Fruit fly (Drosophila melanogaster) whole organism, embryonic: Measurements from ENCODE around the gene gukh.

ENCODE experiments used
- Ada2b ChIP-seq: fragments of 200-800 bp; sonication (Bioruptor generic); IDR thresholded peaks from 2 replicates; pipeline ENCODE4 v1.3.6; 2022; ENCODE audit warnings: missing biosample characterization, missing genetic modification characterization
- CG1024 ChIP-seq: fragments of 200-800 bp; sonication (Bioruptor generic); IDR thresholded peaks from 2 replicates; pipeline ENCODE4 v1.3.6; 2022; ENCODE audit warnings: missing biosample characterization, missing genetic modification characterization
- CG12104 ChIP-seq: fragments of 200-800 bp; sonication (Bioruptor generic); optimal IDR thresholded peaks from 3 replicates; lab custom pipeline; 2016; ENCODE audit warnings: missing biosample characterization, missing genetic modification characterization
- CG12155 ChIP-seq: fragments of 200-800 bp; sonication (Bioruptor generic); optimal IDR thresholded peaks from 3 replicates; lab custom pipeline; 2016; ENCODE audit warnings: missing biosample characterization, missing genetic modification characterization
- CG12236 ChIP-seq: fragments of 200-800 bp; sonication (Bioruptor generic); optimal IDR thresholded peaks from 2 replicates; lab custom pipeline; 2016; ENCODE audit warnings: missing biosample characterization, missing genetic modification characterization
- CG12744 ChIP-seq: fragments of 200-800 bp; sonication (Bioruptor generic); optimal IDR thresholded peaks from 2 replicates; lab custom pipeline; 2016; ENCODE audit warnings: missing biosample characterization, missing genetic modification characterization
- CG13296 ChIP-seq: fragments of 200-800 bp; sonication (Bioruptor generic); optimal IDR thresholded peaks from 3 replicates; lab custom pipeline; 2018; ENCODE audit warnings: missing biosample characterization, mild to moderate bottlenecking, missing genetic modification characterization
- CG15011 ChIP-seq: fragments of 200-800 bp; sonication (Bioruptor generic); optimal IDR thresholded peaks from 3 replicates; lab custom pipeline; 2018; ENCODE audit warnings: missing biosample characterization, mild to moderate bottlenecking, missing genetic modification characterization
- CG15601 ChIP-seq: fragments of 200-800 bp; sonication (Bioruptor generic); optimal IDR thresholded peaks from 3 replicates; lab custom pipeline; 2019; ENCODE audit warnings: missing biosample characterization, mild to moderate bottlenecking, missing genetic modification characterization, moderate library complexity
- CG1602 ChIP-seq: fragments of 200-800 bp; sonication (Bioruptor generic); optimal IDR thresholded peaks from 3 replicates; lab custom pipeline; 2016; ENCODE audit warnings: missing biosample characterization, missing genetic modification characterization
- CG1603 ChIP-seq: fragments of 200-800 bp; sonication (Bioruptor generic); optimal IDR thresholded peaks from 2 replicates; lab custom pipeline; 2019; ENCODE audit warnings: missing biosample characterization, mild to moderate bottlenecking, missing genetic modification characterization, moderate library complexity
- CG17361 ChIP-seq: fragments of 200-800 bp; sonication (Bioruptor generic); IDR thresholded peaks from 3 replicates; pipeline ENCODE4 v1.3.6; 2022; ENCODE audit warnings: missing biosample characterization, missing genetic modification characterization
- CG18476 ChIP-seq: fragments of 200-800 bp; sonication (Bioruptor generic); optimal IDR thresholded peaks from 2 replicates; lab custom pipeline; 2016; ENCODE audit warnings: missing biosample characterization, mild to moderate bottlenecking, missing genetic modification characterization
- CG18764 ChIP-seq: fragments of 200-800 bp; sonication (Bioruptor generic); optimal IDR thresholded peaks from 3 replicates; lab custom pipeline; 2016; ENCODE audit warnings: missing biosample characterization, missing genetic modification characterization
- CG2120 ChIP-seq: fragments of 200-800 bp; sonication (Bioruptor generic); optimal IDR thresholded peaks from 3 replicates; lab custom pipeline; 2016; ENCODE audit warnings: missing biosample characterization, missing genetic modification characterization
- CG2712 ChIP-seq: fragments of 200-800 bp; optimal IDR thresholded peaks from 3 replicates; lab custom pipeline; 2019; ENCODE audit warnings: missing biosample characterization, mild to moderate bottlenecking, missing genetic modification characterization, moderate library complexity
- CG30020 ChIP-seq: fragments of 200-800 bp; optimal IDR thresholded peaks from 2 replicates; lab custom pipeline; 2019; ENCODE audit warnings: missing biosample characterization, mild to moderate bottlenecking, missing genetic modification characterization, moderate library complexity
- CG34376 ChIP-seq: fragments of 200-800 bp; sonication (Bioruptor generic); optimal IDR thresholded peaks from 2 replicates; lab custom pipeline; 2018; ENCODE audit warnings: missing biosample characterization, mild to moderate bottlenecking, missing genetic modification characterization
- CG4360 ChIP-seq: fragments of 200-800 bp; sonication (Bioruptor generic); IDR thresholded peaks from 2 replicates; pipeline ENCODE4 v1.3.6; 2022; ENCODE audit warnings: missing biosample characterization, missing genetic modification characterization
- CG6254 ChIP-seq: fragments of 200-800 bp; sonication (Bioruptor generic); optimal IDR thresholded peaks from 3 replicates; lab custom pipeline; 2017; ENCODE audit warnings: mild to moderate bottlenecking, missing biosample characterization, missing genetic modification reagents, missing genetic modification characterization
- CG7745 ChIP-seq: fragments of 200-800 bp; sonication (Bioruptor generic); optimal IDR thresholded peaks from 2 replicates; lab custom pipeline; 2018; ENCODE audit warnings: missing biosample characterization, mild to moderate bottlenecking, missing genetic modification characterization, moderate library complexity
- Camta ChIP-seq: fragments of 200-800 bp; sonication (Bioruptor generic); optimal IDR thresholded peaks from 2 replicates; lab custom pipeline; 2016; ENCODE audit warnings: missing biosample characterization, missing genetic modification characterization
- Dek ChIP-seq: fragments of 200-800 bp; sonication (Bioruptor generic); optimal IDR thresholded peaks from 3 replicates; lab custom pipeline; 2019; ENCODE audit warnings: missing biosample characterization, mild to moderate bottlenecking, missing genetic modification characterization, moderate library complexity
- Drgx ChIP-seq: fragments of 200-800 bp; sonication (Bioruptor generic); IDR thresholded peaks from 2 replicates; pipeline ENCODE4 v1.3.6; 2022; ENCODE audit warnings: missing biosample characterization, missing genetic modification characterization
- Fer3 ChIP-seq: fragments of 200-800 bp; sonication (Bioruptor generic); optimal IDR thresholded peaks from 2 replicates; lab custom pipeline; 2018; ENCODE audit warnings: missing biosample characterization, mild to moderate bottlenecking, missing genetic modification characterization, moderate library complexity
- H15 ChIP-seq: fragments of 200-800 bp; sonication (Bioruptor generic); IDR thresholded peaks from 3 replicates; pipeline ENCODE4 v1.3.6; 2022; ENCODE audit warnings: missing biosample characterization, missing genetic modification characterization
- HLH3B ChIP-seq: fragments of 200-800 bp; sonication (Bioruptor generic); IDR thresholded peaks from 2 replicates; pipeline ENCODE4 v1.3.6; 2022; ENCODE audit warnings: missing biosample characterization, missing genetic modification characterization
- Med ChIP-seq: fragments of 200-800 bp; sonication (Bioruptor generic); peaks from one replicate; lab custom pipeline; 2016; ENCODE audit warnings: missing biosample characterization, missing genetic modification characterization, mild to moderate bottlenecking, inconsistent platforms, moderate library complexity
- Meics ChIP-seq: fragments of 200-800 bp; sonication (Bioruptor generic); optimal IDR thresholded peaks from 2 replicates; lab custom pipeline; 2017; ENCODE audit warnings: missing biosample characterization, mild to moderate bottlenecking, missing genetic modification characterization
- Mes4 ChIP-seq: fragments of 200-800 bp; sonication (Bioruptor generic); optimal IDR thresholded peaks from 2 replicates; lab custom pipeline; 2016; ENCODE audit warnings: missing biosample characterization, missing genetic modification characterization
- Nf-YA ChIP-seq: fragments of 200-800 bp; sonication (Bioruptor generic); IDR thresholded peaks from 2 replicates; pipeline ENCODE4 v1.3.6; 2022; ENCODE audit warnings: missing biosample characterization, missing genetic modification characterization
- Nf-YB ChIP-seq: fragments of 200-800 bp; sonication (Bioruptor generic); optimal IDR thresholded peaks from 3 replicates; lab custom pipeline; 2019; ENCODE audit warnings: missing biosample characterization, mild to moderate bottlenecking, missing genetic modification characterization, moderate library complexity
- PHDP ChIP-seq: fragments of 200-800 bp; sonication (Bioruptor generic); optimal IDR thresholded peaks from 3 replicates; lab custom pipeline; 2018; ENCODE audit warnings: missing biosample characterization, mild to moderate bottlenecking, missing genetic modification characterization, moderate library complexity
- Rfx ChIP-seq: fragments of 200-800 bp; sonication (Bioruptor generic); IDR thresholded peaks from 2 replicates; pipeline ENCODE4 v1.3.6; 2022; ENCODE audit warnings: missing biosample characterization, missing genetic modification characterization
- Six4 ChIP-seq: fragments of 200-800 bp; sonication (Bioruptor generic); optimal IDR thresholded peaks from 2 replicates; lab custom pipeline; 2016; ENCODE audit warnings: missing biosample characterization, missing genetic modification characterization
- Sry-β ChIP-seq: fragments of 200-800 bp; sonication (Bioruptor generic); optimal IDR thresholded peaks from 2 replicates; lab custom pipeline; 2018; ENCODE audit warnings: missing biosample characterization, mild to moderate bottlenecking, missing genetic modification characterization, moderate library complexity
- Tbp ChIP-seq: fragments of >200 bp; optimal IDR thresholded peaks from 2 replicates; lab custom pipeline; 2018; ENCODE audit warnings: missing biosample characterization, missing genetic modification characterization
- Trl ChIP-seq, 3 experiments: fragments of >200 bp in 2 of 3; fragments of 200-800 bp in 1 of 3; sonication (Bioruptor generic) in 1 of 3; optimal IDR thresholded peaks; 2 replicates in 1 of 3; 3 replicates in 2 of 3; lab custom pipeline; 2016 to 2017; ENCODE audit warnings: missing biosample characterization in 1 of 3, missing genetic modification characterization in 1 of 3
- Xrp1 ChIP-seq: fragments of 200-800 bp; sonication (Bioruptor generic); IDR thresholded peaks from 2 replicates; pipeline ENCODE4 v1.3.6; 2022; ENCODE audit warnings: missing biosample characterization, missing genetic modification characterization
- YL-1 ChIP-seq: fragments of 200-800 bp; sonication (Bioruptor generic); optimal IDR thresholded peaks from 3 replicates; lab custom pipeline; 2017; ENCODE audit warnings: missing biosample characterization, mild to moderate bottlenecking, missing genetic modification characterization
- ash1 ChIP-seq: fragments of 200-800 bp; sonication (Bioruptor generic); optimal IDR thresholded peaks from 2 replicates; lab custom pipeline; 2018; ENCODE audit warnings: missing biosample characterization, mild to moderate bottlenecking, missing genetic modification characterization
- ci ChIP-seq: fragments of 200-800 bp; sonication (Bioruptor generic); IDR thresholded peaks from 3 replicates; pipeline ENCODE4 v1.3.6; 2022; ENCODE audit warnings: missing biosample characterization, missing genetic modification characterization
- cwo ChIP-seq: fragments of 200-800 bp; sonication (Bioruptor generic); optimal IDR thresholded peaks from 3 replicates; lab custom pipeline; 2017; ENCODE audit warnings: missing biosample characterization, missing genetic modification characterization, mild to moderate bottlenecking, moderate library complexity, missing genetic modification reagents
- da ChIP-seq: fragments of 200-800 bp; sonication (Bioruptor generic); optimal IDR thresholded peaks from 2 replicates; lab custom pipeline; 2016; ENCODE audit warnings: missing biosample characterization, missing genetic modification characterization
- dmrt11E ChIP-seq: fragments of 200-800 bp; sonication (Bioruptor generic); optimal IDR thresholded peaks from 3 replicates; lab custom pipeline; 2018; ENCODE audit warnings: missing biosample characterization, mild to moderate bottlenecking, missing genetic modification characterization, moderate library complexity
- ems ChIP-seq: fragments of 200-800 bp; sonication (Bioruptor generic); optimal IDR thresholded peaks from 3 replicates; lab custom pipeline; 2016; ENCODE audit warnings: missing biosample characterization, missing genetic modification characterization
- hb ChIP-seq: fragments of 200-800 bp; sonication (Bioruptor generic); IDR thresholded peaks from 3 replicates; pipeline ENCODE4 v1.3.6; 2022; ENCODE audit warnings: missing biosample characterization, missing genetic modification characterization; ENCODE audit not compliant: partially characterized antibody
- lola ChIP-seq, 3 experiments: fragments of >200 bp in 2 of 3; fragments of 200-800 bp in 1 of 3; sonication (Bioruptor generic) in 1 of 3; optimal IDR thresholded peaks; 2 replicates each; lab custom pipeline; 2017 to 2019; ENCODE audit warnings: missing biosample characterization in 3 of 3, missing genetic modification characterization in 3 of 3, mild to moderate bottlenecking in 1 of 3, moderate library complexity in 1 of 3
- pita ChIP-seq: fragments of 200-800 bp; sonication (Bioruptor generic); optimal IDR thresholded peaks from 2 replicates; lab custom pipeline; 2017; ENCODE audit warnings: missing biosample characterization, mild to moderate bottlenecking, missing genetic modification characterization
- stwl ChIP-seq: fragments of 200-800 bp; sonication (Bioruptor generic); optimal IDR thresholded peaks from 3 replicates; lab custom pipeline; 2018; ENCODE audit warnings: missing biosample characterization, mild to moderate bottlenecking, missing genetic modification characterization, moderate library complexity
- z ChIP-seq: fragments of 200-800 bp; sonication (Bioruptor generic); IDR thresholded peaks from 3 replicates; pipeline ENCODE4 v1.3.6; 2022; ENCODE audit warnings: missing biosample characterization, missing genetic modification characterization

The gukh gene

DNA sequence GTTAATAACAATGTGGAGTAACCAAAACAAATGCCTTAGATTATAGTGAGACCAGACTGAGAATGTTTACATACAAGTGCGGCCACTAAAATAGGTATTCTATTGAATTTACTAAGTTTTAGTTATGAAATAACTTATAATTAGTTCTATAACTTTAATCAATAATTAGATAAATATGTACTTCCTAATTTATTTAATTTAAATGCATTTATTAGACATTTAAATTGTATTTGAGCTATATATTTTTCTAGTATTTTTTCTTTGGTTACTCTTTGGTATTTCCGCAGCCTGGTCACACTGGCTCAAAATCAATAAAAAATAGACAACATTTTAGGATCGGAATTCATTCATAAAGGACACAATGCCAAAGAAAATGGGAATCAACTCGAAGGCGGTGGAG is 47.4 kb downstream of the gukh start, which contains the start of the genes Prp18 and CG6013 (continued):
- TF ChIP-seq CG12104 (peak; percentile 69), dmrt11E (tag; lab: Kevin White, UChicago) (peak; percentile 69), Mes4 (GFP tag; lab: Kevin White, UChicago) (no peak), Drgx (GFP tag; lab: Robert Waterston, UW) (no peak), cwo (GFP tag; lab: Kevin White, UChicago) (peak; percentile 14), CG7745 (tag; lab: Kevin White, UChicago) (no peak), CG6254 (GFP tag; lab: Kevin White, UChicago) (peak; percentile 14), lola (GFP tag; optimal IDR thresholded peaks at IDR 0.05; lab: Kevin White, UChicago) (peak in 1 of 3 experiments; percentile 74), Ada2b (peak; percentile 29; the same call in 1 of the 2 replicates), CG1602 (GFP tag; lab: Kevin White, UChicago) (peak; percentile 57), Camta (GFP tag; lab: Kevin White, UChicago) (no peak), Dek (peak; percentile 64), CG15011 (GFP tag; lab: Kevin White, UChicago) (no peak), Sry-β (GFP tag; lab: Kevin White, UChicago) (no peak), stwl (tag; lab: Kevin White, UChicago) (peak; percentile 82), CG12236 (GFP tag; lab: Kevin White, UChicago) (no peak), CG2120 (GFP tag; lab: Kevin White, UChicago) (peak; percentile 25), Fer3 (tag; lab: Kevin White, UChicago) (peak; percentile 47), CG12155 (GFP tag; lab: Kevin White, UChicago) (peak; percentile 46), Nf-YA (GFP tag; lab: Robert Waterston, UW) (no peak), CG34376 (GFP tag; lab: Kevin White, UChicago) (no peak), CG18476 (GFP tag; lab: Kevin White, UChicago) (no peak), pita (GFP tag; lab: Kevin White, UChicago) (no peak), Rfx (GFP tag; lab: Robert Waterston, UW) (no peak), H15 (GFP tag; lab: Robert Waterston, UW) (no peak), CG4360 (no peak), z (GFP tag; lab: Robert Waterston, UW) (no peak), CG13296 (GFP tag; lab: Kevin White, UChicago) (peak; percentile 47), CG18764 (GFP tag; lab: Kevin White, UChicago) (peak; percentile 30), Trl (optimal IDR thresholded peaks at IDR 0.05; lab: Kevin White, UChicago) (no peak), Trl (GFP tag; optimal IDR thresholded peaks at IDR 0.05; lab: Kevin White, UChicago) (no peak), CG1024 (no peak), da (no peak), PHDP (tag; lab: Kevin White, UChicago) (peak; percentile 78), CG30020 (tag; lab: Kevin White, UChicago) (peak; percentile 65), hb (GFP tag; lab: Robert Waterston, UW) (no peak), Six4 (GFP tag; lab: Kevin White, UChicago) (peak; percentile 25), YL-1 (GFP tag; lab: Kevin White, UChicago) (peak; percentile 47), CG17361 (GFP tag; lab: Robert Waterston, UW) (peak; percentile 85), HLH3B (GFP tag; lab: Robert Waterston, UW) (peak; percentile 56), Meics (GFP tag; lab: Kevin White, UChicago) (peak; percentile 60), CG1603 (tag; lab: Kevin White, UChicago) (no peak), Nf-YB (GFP tag; lab: Kevin White, UChicago) (peak; percentile 44), CG12744 (GFP tag; lab: Kevin White, UChicago) (no peak), Xrp1 (peak; percentile 51; the same call in 1 of the 2 replicates), ash1 (GFP tag; lab: Kevin White, UChicago) (no peak), ci (no peak), CG15601 (tag; lab: Kevin White, UChicago) (peak; percentile 75), ems (GFP tag; lab: Kevin White, UChicago) (no peak), Med (peak; percentile 57), CG2712 (tag; lab: Kevin White, UChicago) (peak; percentile 85), Tbp (GFP tag; lab: Kevin White, UChicago) (no peak)
